Worm (Caenorhabditis elegans): ENCODE measurements around the gene ZK637.15.

ZK637.15 gene

DNA sequence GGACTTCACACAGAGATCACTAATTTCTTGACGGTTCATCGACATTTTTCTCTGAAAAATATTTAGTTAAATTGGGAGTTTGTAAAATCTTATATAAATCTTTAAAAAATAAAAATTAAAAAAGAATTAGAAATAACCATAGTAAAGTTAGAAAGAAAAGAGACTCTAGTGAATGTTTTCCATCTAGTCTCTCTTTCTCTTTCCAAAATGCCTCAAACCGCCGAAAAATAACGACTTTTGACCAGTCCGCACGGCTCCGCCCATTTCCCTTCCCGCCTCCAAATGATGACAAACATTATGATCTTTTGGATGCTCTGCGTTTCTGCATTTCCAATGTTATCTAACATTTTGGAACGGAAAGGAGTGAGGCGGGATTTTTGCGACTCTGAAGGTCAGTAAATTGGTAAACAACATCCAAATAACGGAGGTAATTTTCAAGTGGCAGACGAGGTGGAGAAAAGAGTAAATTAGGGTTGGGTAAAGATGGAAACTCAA lies 3.4 kb downstream of the ZK637.15 start, which contains the start of gene glb-1:
glb-1 (minus strand) TSS at position 51 of the 495 bp plus-strand sequence.
- TF ChIP-seq unc-55 (GFP tag; optimal IDR thresholded peaks at IDR 0.05) (no peak), ztf-4 (tag; optimal IDR thresholded peaks at IDR 0.05) (no peak), nhr-25 (tag; optimal IDR thresholded peaks at IDR 0.05) (peak; percentile 65), Y55F3AM.14 (GFP tag; optimal IDR thresholded peaks at IDR 0.05) (no peak), C34F6.9 (tag; optimal IDR thresholded peaks at IDR 0.05) (no peak), lsy-2 (tag; optimal IDR thresholded peaks at IDR 0.05) (no peak), ama-1 (optimal IDR thresholded peaks at IDR 0.05) (no peak), elt-3 (tag; optimal IDR thresholded peaks at IDR 0.05) (no peak), nhr-129 (tag; optimal IDR thresholded peaks at IDR 0.05) (peak; percentile 4), R02D3.7 (tag; optimal IDR thresholded peaks at IDR 0.05) (no peak)

- TF ChIP-seq unc-39 (tag; optimal IDR thresholded peaks at IDR 0.05): no peak
- no peak for TF ChIP-seq nhr-25 (tag; optimal IDR thresholded peaks at IDR 0.05)
- TF ChIP-seq F13H6.1 (tag; optimal IDR thresholded peaks at IDR 0.05): no peak
Measured at ce11 chrIII:8923937-8924336, 4.1 kb downstream of the ZK637.15 start, which contains the start of gene ZK637.12. Gene ZK637.12, plus strand, starts transcription at chrIII:8924237.

DNA sequence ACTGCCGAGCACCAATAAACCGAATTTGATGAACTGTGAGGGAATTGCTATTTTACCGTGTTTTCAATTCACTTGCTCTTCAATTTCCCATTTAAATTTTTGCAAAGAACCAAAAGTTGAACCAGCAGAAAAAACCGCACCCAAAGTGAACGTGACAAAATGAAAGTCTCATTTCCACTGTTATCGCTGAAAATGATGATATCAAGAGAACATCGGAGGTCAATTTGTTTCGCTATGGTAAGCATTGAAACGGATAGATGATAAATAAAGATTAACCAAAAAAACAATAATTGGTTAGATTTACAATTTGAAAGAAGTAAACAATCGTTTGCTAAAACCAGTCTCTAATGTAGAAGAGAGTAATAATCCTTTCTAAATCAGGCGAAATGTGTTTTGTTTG lies 5.7 kb downstream of the ZK637.15 start:
- TF ChIP-seq fos-1 (tag; optimal IDR thresholded peaks at IDR 0.05) (peak; percentile 16), sem-4 (tag; optimal IDR thresholded peaks at IDR 0.05) (no peak), sma-9 (GFP tag; optimal IDR thresholded peaks at IDR 0.05) (peak; percentile 58), sma-9 (tag; optimal IDR thresholded peaks at IDR 0.05) (no peak)

- no peak for TF ChIP-seq ZK546.5 (tag; optimal IDR thresholded peaks at IDR 0.05)
- TF ChIP-seq sma-3 (GFP tag; optimal IDR thresholded peaks at IDR 0.05): peak; percentile 28
- no peak for TF ChIP-seq nhr-25 (tag; optimal IDR thresholded peaks at IDR 0.05)
- peak; percentile 12 for TF ChIP-seq sem-4 (tag; optimal IDR thresholded peaks at IDR 0.05)
- peak; percentile 31 for TF ChIP-seq crh-2 (tag; optimal IDR thresholded peaks at IDR 0.05)
- no peak for TF ChIP-seq mdl-1 (tag; optimal IDR thresholded peaks at IDR 0.05)
- peak; percentile 88 for TF ChIP-seq blmp-1 (tag; optimal IDR thresholded peaks at IDR 0.05; ENCODE audit: insufficient read depth)
- no peak for TF ChIP-seq nhr-237 (tag; optimal IDR thresholded peaks at IDR 0.05)
- peak; percentile 19 for TF ChIP-seq fos-1 (tag; optimal IDR thresholded peaks at IDR 0.05)
- TF ChIP-seq C34F6.9 (tag; optimal IDR thresholded peaks at IDR 0.05): peak; percentile 6
- TF ChIP-seq gmeb-1 (tag; optimal IDR thresholded peaks at IDR 0.05): peak; percentile 1
Measured at ce11 chrIII:8926512-8926911, 6.6 kb downstream of the ZK637.15 start.

DNA sequence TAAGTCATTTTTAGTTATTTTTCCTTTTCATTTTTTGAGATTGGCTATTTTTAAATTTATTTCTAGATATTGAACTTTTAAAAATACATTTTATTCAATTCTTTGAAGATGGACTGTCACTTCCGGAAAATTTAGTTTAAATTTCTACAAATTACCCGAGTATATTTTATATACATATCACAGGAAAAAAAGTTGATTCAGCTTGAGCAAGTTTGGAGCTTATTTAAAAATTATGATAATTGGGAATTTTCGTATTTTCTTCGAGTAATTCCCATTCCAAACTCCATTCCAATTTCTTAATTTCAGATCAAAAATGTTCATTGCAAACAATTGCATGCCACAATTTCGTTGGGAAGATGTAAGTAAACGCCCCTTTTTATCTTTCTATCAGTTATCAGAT lies 9.8 kb downstream of the ZK637.15 start, which contains the start of gene arrd-15:
arrd-15 (plus strand) TSS at position 301 of the 400 bp plus-strand sequence.
- no peak for TF ChIP-seq ztf-4 (tag; optimal IDR thresholded peaks at IDR 0.05)
- no peak for TF ChIP-seq lin-13 (GFP tag; optimal IDR thresholded peaks at IDR 0.05)
- no peak for TF ChIP-seq nhr-23 (tag; optimal IDR thresholded peaks at IDR 0.05)
- TF ChIP-seq nhr-10 (tag; optimal IDR thresholded peaks at IDR 0.05): no peak
- no peak for TF ChIP-seq blmp-1 (tag; optimal IDR thresholded peaks at IDR 0.05; ENCODE audit: insufficient read depth)
- no peak for TF ChIP-seq ztf-11 (tag; optimal IDR thresholded peaks at IDR 0.05)
- TF ChIP-seq peb-1 (tag; optimal IDR thresholded peaks at IDR 0.05): no peak
- no peak for TF ChIP-seq ama-1 (optimal IDR thresholded peaks at IDR 0.05)
- TF ChIP-seq nhr-21 (tag; optimal IDR thresholded peaks at IDR 0.05): no peak

- TF ChIP-seq R02D3.7 (tag; optimal IDR thresholded peaks at IDR 0.05) (no peak), nhr-237 (tag; optimal IDR thresholded peaks at IDR 0.05) (no peak), nhr-129 (tag; optimal IDR thresholded peaks at IDR 0.05) (no peak), sma-9 (GFP tag; optimal IDR thresholded peaks at IDR 0.05) (no peak), sma-9 (tag; optimal IDR thresholded peaks at IDR 0.05) (no peak), nhr-23 (tag; optimal IDR thresholded peaks at IDR 0.05) (no peak), snpc-4 (tag; optimal IDR thresholded peaks at IDR 0.05) (no peak), nhr-11 (tag; optimal IDR thresholded peaks at IDR 0.05) (no peak), lsy-2 (tag; optimal IDR thresholded peaks at IDR 0.05) (peak in 1 of 2 experiments; percentile 14), sma-3 (GFP tag; optimal IDR thresholded peaks at IDR 0.05) (no peak), crh-2 (tag; optimal IDR thresholded peaks at IDR 0.05) (no peak), C34F6.9 (tag; optimal IDR thresholded peaks at IDR 0.05) (peak; percentile 32), zag-1 (tag; optimal IDR thresholded peaks at IDR 0.05) (no peak), dmd-4 (tag; optimal IDR thresholded peaks at IDR 0.05) (no peak), unc-39 (tag; optimal IDR thresholded peaks at IDR 0.05) (no peak)
Measured at ce11 chrIII:8933696-8934095, 13.8 kb downstream of the ZK637.15 start.
